Fruit fly (Drosophila melanogaster) whole organism, embryonic: ENCODE measurements around the gene gukh.
A peak's percentile ranks its signal among the peaks of the same experiment; 100 is the strongest.

Experiments
- Antp ChIP-seq: fragments of 200-800 bp; sonication (Bioruptor generic); optimal IDR thresholded peaks from 3 replicates; lab custom pipeline; 2016; ENCODE audit warnings: missing biosample characterization, missing genetic modification characterization
- CG1024 ChIP-seq: fragments of 200-800 bp; sonication (Bioruptor generic); IDR thresholded peaks from 2 replicates; pipeline ENCODE4 v1.3.6; 2022; ENCODE audit warnings: missing biosample characterization, missing genetic modification characterization
- CG13424 ChIP-seq: fragments of 200-800 bp; sonication (Bioruptor generic); optimal IDR thresholded peaks from 2 replicates; lab custom pipeline; 2019; ENCODE audit warnings: missing biosample characterization, mild to moderate bottlenecking, missing genetic modification characterization, moderate library complexity
- CG13775 ChIP-seq: fragments of 200-800 bp; sonication (Bioruptor generic); optimal IDR thresholded peaks from 3 replicates; lab custom pipeline; 2017; ENCODE audit warnings: missing biosample characterization, mild to moderate bottlenecking, missing genetic modification characterization
- CG14050 ChIP-seq: fragments of 200-800 bp; sonication (Bioruptor generic); IDR thresholded peaks from 3 replicates; pipeline ENCODE4 v1.3.6; 2022; ENCODE audit warnings: missing biosample characterization, missing genetic modification characterization
- CG14860 ChIP-seq: fragments of 200-800 bp; sonication (Bioruptor generic); IDR thresholded peaks from 3 replicates; pipeline ENCODE4 v1.3.6; 2022; ENCODE audit warnings: missing biosample characterization, missing genetic modification characterization; ENCODE audit not compliant: partially characterized antibody
- CG15514 ChIP-seq: fragments of 200-800 bp; sonication (Bioruptor generic); optimal IDR thresholded peaks from 3 replicates; lab custom pipeline; 2017; ENCODE audit warnings: missing biosample characterization, missing genetic modification characterization, mild to moderate bottlenecking, moderate library complexity, missing genetic modification reagents
- CG16863 ChIP-seq: fragments of 200-800 bp; sonication (Bioruptor generic); optimal IDR thresholded peaks from 3 replicates; lab custom pipeline; 2016; ENCODE audit warnings: missing biosample characterization, missing genetic modification characterization
- CG17612 ChIP-seq: fragments of 200-800 bp; sonication (Bioruptor generic); IDR thresholded peaks from 2 replicates; pipeline ENCODE4 v1.3.6; 2022; ENCODE audit warnings: missing biosample characterization, missing genetic modification characterization
- CG1792 ChIP-seq: fragments of 200-800 bp; sonication (Bioruptor generic); optimal IDR thresholded peaks from 2 replicates; lab custom pipeline; 2016; ENCODE audit warnings: missing biosample characterization, missing genetic modification characterization
- CG32772 ChIP-seq: fragments of 200-800 bp; sonication (Bioruptor generic); IDR thresholded peaks from 2 replicates; pipeline ENCODE4 v1.3.6; 2022; ENCODE audit warnings: missing biosample characterization, missing genetic modification characterization
- CG4328 ChIP-seq: fragments of 200-800 bp; sonication (Bioruptor generic); optimal IDR thresholded peaks from 3 replicates; lab custom pipeline; 2017; ENCODE audit warnings: missing biosample characterization, missing genetic modification reagents, missing genetic modification characterization
- CG4360 ChIP-seq: fragments of 200-800 bp; sonication (Bioruptor generic); IDR thresholded peaks from 2 replicates; pipeline ENCODE4 v1.3.6; 2022; ENCODE audit warnings: missing biosample characterization, missing genetic modification characterization
- CG4854 ChIP-seq: fragments of 200-800 bp; sonication (Bioruptor generic); optimal IDR thresholded peaks from 2 replicates; lab custom pipeline; 2016; ENCODE audit warnings: missing biosample characterization, missing genetic modification characterization, inconsistent platforms
- CG8478 ChIP-seq: fragments of >200 bp; optimal IDR thresholded peaks from 2 replicates; lab custom pipeline; 2018
- CG9797 ChIP-seq: fragments of 200-800 bp; sonication (Bioruptor generic); optimal IDR thresholded peaks from 3 replicates; lab custom pipeline; 2018; ENCODE audit warnings: missing biosample characterization, mild to moderate bottlenecking, missing genetic modification characterization
- CkIIα-i1 ChIP-seq: fragments of 200-800 bp; sonication (Bioruptor generic); IDR thresholded peaks from 2 replicates; pipeline ENCODE4 v1.3.6; 2022; ENCODE audit warnings: missing biosample characterization, missing genetic modification characterization
- D19A ChIP-seq: fragments of 200-800 bp; optimal IDR thresholded peaks from 3 replicates; lab custom pipeline; 2019; ENCODE audit warnings: missing biosample characterization, mild to moderate bottlenecking, missing genetic modification characterization, moderate library complexity
- Drgx ChIP-seq: fragments of 200-800 bp; sonication (Bioruptor generic); IDR thresholded peaks from 2 replicates; pipeline ENCODE4 v1.3.6; 2022; ENCODE audit warnings: missing biosample characterization, missing genetic modification characterization
- HLH54F ChIP-seq: fragments of 200-800 bp; sonication (Bioruptor generic); optimal IDR thresholded peaks from 3 replicates; lab custom pipeline; 2016; ENCODE audit warnings: missing biosample characterization, missing genetic modification characterization
- Hey ChIP-seq: fragments of 200-800 bp; sonication (Bioruptor generic); optimal IDR thresholded peaks from 3 replicates; lab custom pipeline; 2018; ENCODE audit warnings: missing biosample characterization, mild to moderate bottlenecking, missing genetic modification characterization
- Hmr ChIP-seq: fragments of 200-800 bp; sonication (Bioruptor generic); optimal IDR thresholded peaks from 3 replicates; lab custom pipeline; 2017; ENCODE audit warnings: mild to moderate bottlenecking, missing biosample characterization, missing genetic modification reagents, missing genetic modification characterization
- Hr39 ChIP-seq: fragments of >200 bp; optimal IDR thresholded peaks from 2 replicates; lab custom pipeline; 2017
- PHDP ChIP-seq: fragments of 200-800 bp; sonication (Bioruptor generic); optimal IDR thresholded peaks from 3 replicates; lab custom pipeline; 2018; ENCODE audit warnings: missing biosample characterization, mild to moderate bottlenecking, missing genetic modification characterization, moderate library complexity
- Ravus ChIP-seq: fragments of 200-800 bp; sonication (Bioruptor generic); IDR thresholded peaks from 2 replicates; pipeline ENCODE4 v1.3.6; 2022; ENCODE audit warnings: missing biosample characterization, missing genetic modification characterization
- ab ChIP-seq: fragments of 200-800 bp; sonication (Bioruptor generic); optimal IDR thresholded peaks from 2 replicates; lab custom pipeline; 2016; ENCODE audit warnings: missing biosample characterization, missing genetic modification characterization
- ara ChIP-seq: fragments of 200-800 bp; sonication (Bioruptor generic); IDR thresholded peaks from 2 replicates; pipeline ENCODE4 v1.3.6; 2022; ENCODE audit warnings: missing biosample characterization, missing genetic modification characterization
- cato ChIP-seq: fragments of 200-800 bp; sonication (Bioruptor generic); optimal IDR thresholded peaks from 2 replicates; lab custom pipeline; 2016; ENCODE audit warnings: missing biosample characterization, missing genetic modification characterization, borderline replicate concordance
- croc ChIP-seq: fragments of 200-800 bp; sonication (Bioruptor generic); conservative IDR thresholded peaks from 3 replicates; pipeline ENCODE4 v1.3.6; 2022; ENCODE audit warnings: missing biosample characterization, missing genetic modification characterization
- dati ChIP-seq: fragments of 200-800 bp; sonication (Bioruptor generic); IDR thresholded peaks from 2 replicates; pipeline ENCODE4 v1.3.6; 2022; ENCODE audit warnings: missing biosample characterization, missing genetic modification characterization
- dm ChIP-seq: fragments of 200-800 bp; sonication (Bioruptor generic); optimal IDR thresholded peaks from 3 replicates; lab custom pipeline; 2016; ENCODE audit warnings: missing biosample characterization, missing genetic modification characterization
- dpn ChIP-seq, 2 experiments: fragments of 200-800 bp; sonication (Bioruptor generic); optimal IDR thresholded peaks; 3 replicates each; lab custom pipeline; 2016; ENCODE audit warnings: missing biosample characterization in 2 of 2, missing genetic modification characterization in 2 of 2
- ken ChIP-seq: fragments of 200-800 bp; sonication (Bioruptor generic); IDR thresholded peaks from 3 replicates; pipeline ENCODE4 v1.3.6; 2022; ENCODE audit warnings: missing biosample characterization, missing genetic modification characterization
- otp ChIP-seq: fragments of 200-800 bp; sonication (Bioruptor generic); IDR thresholded peaks from 3 replicates; pipeline ENCODE4, ENCODE4 v1.3.6; 2022; ENCODE audit warnings: missing biosample characterization, missing genetic modification characterization
- psq ChIP-seq: fragments of 200-800 bp; sonication (Bioruptor generic); optimal IDR thresholded peaks from 2 replicates; lab custom pipeline; 2017; ENCODE audit warnings: missing biosample characterization, missing genetic modification characterization
- trem ChIP-seq: fragments of 200-800 bp; optimal IDR thresholded peaks from 3 replicates; lab custom pipeline; 2019; ENCODE audit warnings: missing biosample characterization, mild to moderate bottlenecking, missing genetic modification characterization, moderate library complexity
- tup ChIP-seq: fragments of 200-800 bp; sonication (Bioruptor generic); optimal IDR thresholded peaks from 2 replicates; lab custom pipeline; 2016; ENCODE audit warnings: missing biosample characterization, mild to moderate bottlenecking, missing genetic modification characterization, moderate library complexity
- unc-4 ChIP-seq: fragments of 200-800 bp; sonication (Bioruptor generic); IDR thresholded peaks from 2 replicates; pipeline ENCODE4 v1.3.6; 2022; ENCODE audit warnings: missing biosample characterization, missing genetic modification characterization; ENCODE audit not compliant: partially characterized antibody
- vvl ChIP-seq: fragments of 200-800 bp; sonication (Bioruptor generic); IDR thresholded peaks from 2 replicates; pipeline ENCODE4 v1.3.6; 2022; ENCODE audit warnings: missing biosample characterization, missing genetic modification characterization
- zfh2 ChIP-seq: fragments of 200-800 bp; sonication (Bioruptor generic); optimal IDR thresholded peaks from 2 replicates; lab custom pipeline; 2016; ENCODE audit warnings: missing biosample characterization, missing genetic modification characterization

The gukh gene

DNA sequence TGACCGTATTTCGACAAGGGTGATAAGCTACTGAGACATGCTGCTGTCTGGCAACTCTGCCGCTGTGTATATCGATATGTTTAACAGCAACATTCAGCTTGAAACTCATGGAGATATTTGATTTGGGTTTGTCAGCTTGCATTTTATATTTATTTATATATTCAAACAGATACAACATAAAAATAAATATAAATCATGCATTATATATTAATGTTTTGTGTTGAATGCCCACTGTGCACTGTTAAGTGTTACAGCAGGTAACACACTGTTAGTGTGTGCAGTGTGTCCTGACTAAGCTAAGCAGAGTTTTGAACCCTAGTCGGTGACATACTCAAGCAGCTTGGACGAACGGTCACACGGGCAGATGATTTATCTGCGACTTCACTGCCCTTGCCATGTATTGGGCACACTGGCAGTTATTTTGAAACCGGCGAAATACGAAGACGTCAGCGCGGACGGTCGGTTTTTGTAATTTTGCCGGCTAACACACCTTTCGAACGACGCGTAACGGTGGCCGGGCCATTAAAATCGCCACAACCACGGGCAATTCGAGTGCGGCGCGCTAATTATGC lies at the start of gene gukh, which contains the start of gene snRNP-U1-C (continued):
- peak; percentile 84 for TF ChIP-seq Hmr (GFP tag; lab: Kevin White, UChicago)
- TF ChIP-seq psq (GFP tag; lab: Kevin White, UChicago): peak; percentile 55
- TF ChIP-seq Hr39 (lab: Kevin White, UChicago): no peak
- TF ChIP-seq zfh2 (GFP tag; lab: Kevin White, UChicago): peak; percentile 51
- TF ChIP-seq croc (GFP tag; lab: Robert Waterston, UW): peak; percentile 55; the same call in 1 of the 3 replicates
- peak; percentile 47 for TF ChIP-seq Ravus
- no peak for TF ChIP-seq CG1792 (GFP tag; lab: Kevin White, UChicago)
- peak; percentile 20 for TF ChIP-seq Antp (GFP tag; lab: Kevin White, UChicago)
- TF ChIP-seq ab (GFP tag; lab: Kevin White, UChicago): no peak
- TF ChIP-seq vvl (GFP tag; lab: Robert Waterston, UW): peak; percentile 93
- no peak for TF ChIP-seq ara (GFP tag; lab: Robert Waterston, UW)
- TF ChIP-seq ken (GFP tag; lab: Robert Waterston, UW): peak; percentile 80
- peak; percentile 44 for TF ChIP-seq HLH54F (GFP tag; lab: Kevin White, UChicago)
- TF ChIP-seq CkIIα-i1 (GFP tag; lab: Robert Waterston, UW): no peak
- TF ChIP-seq trem (tag; lab: Kevin White, UChicago): peak; percentile 85
- TF ChIP-seq dati (GFP tag; lab: Robert Waterston, UW): peak; percentile 61
- TF ChIP-seq CG4328 (GFP tag; lab: Kevin White, UChicago): peak; percentile 62
- peak; percentile 90 for TF ChIP-seq PHDP (tag; lab: Kevin White, UChicago)
- peak; percentile 99 for TF ChIP-seq CG9797 (GFP tag; lab: Kevin White, UChicago)
- TF ChIP-seq D19A (tag; lab: Kevin White, UChicago): peak; percentile 57
- TF ChIP-seq CG4854: peak; percentile 25
- TF ChIP-seq CG13424 (tag; lab: Kevin White, UChicago): peak; percentile 88
- peak; percentile 84 for TF ChIP-seq CG13775 (GFP tag; lab: Kevin White, UChicago)
- TF ChIP-seq unc-4 (GFP tag; lab: Robert Waterston, UW): peak; percentile 77
- TF ChIP-seq cato (GFP tag; lab: Kevin White, UChicago): peak; percentile 20
- peak; percentile 75; the same call in 2 of the 3 replicates for TF ChIP-seq otp (GFP tag; lab: Robert Waterston, UW)
- TF ChIP-seq tup: peak; percentile 73
- peak; percentile 40 to 84 for TF ChIP-seq dpn (GFP tag; optimal IDR thresholded peaks at IDR 0.05; lab: Kevin White, UChicago)
- TF ChIP-seq Hey (tag; lab: Kevin White, UChicago): peak; percentile 5
- TF ChIP-seq CG4360 (GFP tag; lab: Robert Waterston, UW): peak; percentile 49
- peak; percentile 79 for TF ChIP-seq CG15514 (GFP tag; lab: Kevin White, UChicago)
- TF ChIP-seq Drgx (GFP tag; lab: Robert Waterston, UW): peak; percentile 75
- peak; percentile 11 for TF ChIP-seq CG16863
- TF ChIP-seq CG32772 (GFP tag; lab: Robert Waterston, UW): peak; percentile 60; the same call in 1 of the 2 replicates
- peak; percentile 45 for TF ChIP-seq dm (GFP tag; lab: Kevin White, UChicago)
- TF ChIP-seq CG1024 (GFP tag; lab: Robert Waterston, UW): peak; percentile 29; the same call in 1 of the 2 replicates
- 0 out of 3 replicates have a peak, but pooled peaks have one; percentile 32 for TF ChIP-seq CG14860 (GFP tag; lab: Robert Waterston, UW)
- peak; percentile 70 for TF ChIP-seq CG14050 (GFP tag; lab: Robert Waterston, UW)

DNA sequence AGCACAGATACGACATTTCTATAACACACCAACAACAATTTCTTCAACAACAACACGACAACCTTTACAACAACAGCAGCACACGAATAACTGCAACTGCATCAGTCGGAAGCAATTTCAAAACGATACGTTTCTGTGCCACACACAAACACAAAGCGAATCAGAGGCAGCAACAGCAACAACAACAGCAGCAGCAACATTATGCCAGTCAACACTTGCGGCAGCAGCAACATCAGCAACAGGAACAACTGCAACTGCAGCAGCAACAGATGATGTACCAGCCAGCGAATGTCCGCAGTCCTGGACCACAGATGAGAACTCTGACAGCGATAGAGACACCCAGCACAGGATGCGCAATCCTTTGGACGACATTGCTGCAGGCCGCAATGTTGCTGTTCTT lies 36.5 kb upstream of the gukh start:
- TF ChIP-seq CG8478 (lab: Kevin White, UChicago) (peak; percentile 71), CG17612 (no peak)
